Worm (Caenorhabditis elegans) whole organism, mixed stage, embryonic: ENCODE measurements around the gene nhr-283.
"Not testable (repeated sequence)": the region's sequence is repeated elsewhere in the genome, so short reads cannot be mapped to it uniquely, and the experiment has no call there.

Experiments
- ces-1 ChIP-seq: fragments of 150-350 bp; optimal IDR thresholded peaks from 2 replicates; lab custom pipeline; 2014; ENCODE audit warnings: missing biosample characterization, missing genetic modification reagents, missing genetic modification characterization
- elt-1 ChIP-seq: sonication (generic microtip); optimal IDR thresholded peaks from 2 replicates; lab custom pipeline; 2017; ENCODE audit warnings: missing genetic modification characterization, mild to moderate bottlenecking, missing compliant biosample characterization, antibody characterized with exemption, moderate library complexity, borderline replicate concordance; ENCODE audit not compliant: insufficient read depth
- flh-1 ChIP-seq: fragments of 200-800 bp; sonication (Bioruptor generic); optimal IDR thresholded peaks from 2 replicates; lab custom pipeline; 2018; ENCODE audit warnings: mild to moderate bottlenecking, missing genetic modification characterization, moderate library complexity, missing compliant biosample characterization
- lsy-2 ChIP-seq: fragments of 150-350 bp; optimal IDR thresholded peaks from 2 replicates; lab custom pipeline; 2014; ENCODE audit warnings: missing biosample characterization, missing genetic modification characterization
- nhr-12 ChIP-seq: fragments of 150-350 bp; optimal IDR thresholded peaks from 2 replicates; lab custom pipeline; 2014; ENCODE audit warnings: missing biosample characterization, missing genetic modification characterization
- nhr-237 ChIP-seq: fragments of 150-350 bp; optimal IDR thresholded peaks from 2 replicates; lab custom pipeline; 2014; ENCODE audit warnings: missing biosample characterization, missing genetic modification characterization
- nhr-28 ChIP-seq: fragments of 150-350 bp; optimal IDR thresholded peaks from 2 replicates; lab custom pipeline; 2014; ENCODE audit warnings: missing biosample characterization, missing genetic modification characterization
- sem-2 ChIP-seq: fragments of 200-800 bp; sonication (Bioruptor generic); optimal IDR thresholded peaks from 2 replicates; lab custom pipeline; 2018; ENCODE audit warnings: mild to moderate bottlenecking, missing genetic modification characterization, missing compliant biosample characterization

DNA sequence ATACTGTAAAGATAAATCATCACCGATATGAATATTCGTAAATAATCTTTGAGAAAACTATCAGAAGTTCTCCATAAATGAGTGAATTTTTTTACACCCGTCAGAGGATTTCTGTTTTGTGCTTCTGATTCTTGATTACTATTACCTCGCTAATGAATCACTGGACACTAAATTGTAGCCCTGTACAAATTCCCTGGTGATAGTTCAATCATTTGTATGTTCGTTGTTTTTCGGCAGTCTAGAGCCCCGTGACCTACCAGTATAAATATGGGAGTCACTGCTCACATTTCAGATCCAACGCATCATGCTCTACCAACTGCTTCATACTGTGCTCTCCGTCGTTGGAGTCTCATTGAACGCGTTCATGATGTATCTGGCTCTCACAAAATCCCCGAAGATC lies 26.5 kb upstream of the nhr-283 start, which contains the start of gene srd-27:
- not testable (repeated sequence) for TF ChIP-seq nhr-12 (tag; lab: Kevin White, UChicago); sem-2; nhr-28 (tag; lab: Kevin White, UChicago); ces-1 (GFP tag; lab: Kevin White, UChicago); nhr-237; elt-1 (tag; lab: Kevin White, UChicago); flh-1 (GFP tag; lab: Kevin White, UChicago); lsy-2 (tag; lab: Kevin White, UChicago)
